Worm (Caenorhabditis elegans) whole organism, midembryonic: ENCODE data around the gene pqe-1.

Experiments used
- T22C8.4 ChIP-seq: fragments of 200-800 bp; sonication (Bioruptor generic); IDR thresholded peaks from 2 replicates; pipeline ENCODE4 v1.3.6; 2022; ENCODE audit warnings: missing genetic modification characterization, missing compliant biosample characterization
- cog-1 ChIP-seq: sonication (generic microtip); optimal IDR thresholded peaks from 2 replicates; lab custom pipeline; 2016; ENCODE audit warnings: missing genetic modification characterization, missing compliant biosample characterization
- flt-1 ChIP-seq: fragments of 200-800 bp; sonication (Bioruptor generic); IDR thresholded peaks from 2 replicates; pipeline ENCODE4 v1.3.6; 2022; ENCODE audit warnings: missing genetic modification characterization, missing compliant biosample characterization
- med-1 ChIP-seq: sonication (generic microtip); optimal IDR thresholded peaks from 2 replicates; lab custom pipeline; 2017; ENCODE audit warnings: missing genetic modification characterization, mild to moderate bottlenecking, missing compliant biosample characterization, antibody characterized with exemption, missing genetic modification reagents; ENCODE audit not compliant: insufficient read depth
- ref-1 ChIP-seq: fragments of 200-800 bp; sonication (Bioruptor generic); conservative IDR thresholded peaks from 2 replicates; pipeline ENCODE4 v1.3.6; 2022; ENCODE audit warnings: missing genetic modification reagents, missing genetic modification characterization, missing compliant biosample characterization
- ztf-23 ChIP-seq: fragments of 200-800 bp; sonication (Bioruptor generic); IDR thresholded peaks from 2 replicates; pipeline ENCODE4 v1.3.6; 2022; ENCODE audit warnings: missing genetic modification reagents, missing genetic modification characterization, missing compliant biosample characterization
- ztf-29 ChIP-seq: fragments of 200-800 bp; sonication (Bioruptor generic); IDR thresholded peaks from 2 replicates; pipeline ENCODE4 v1.3.6; 2022; ENCODE audit warnings: missing genetic modification reagents, missing genetic modification characterization, missing compliant biosample characterization

DNA sequence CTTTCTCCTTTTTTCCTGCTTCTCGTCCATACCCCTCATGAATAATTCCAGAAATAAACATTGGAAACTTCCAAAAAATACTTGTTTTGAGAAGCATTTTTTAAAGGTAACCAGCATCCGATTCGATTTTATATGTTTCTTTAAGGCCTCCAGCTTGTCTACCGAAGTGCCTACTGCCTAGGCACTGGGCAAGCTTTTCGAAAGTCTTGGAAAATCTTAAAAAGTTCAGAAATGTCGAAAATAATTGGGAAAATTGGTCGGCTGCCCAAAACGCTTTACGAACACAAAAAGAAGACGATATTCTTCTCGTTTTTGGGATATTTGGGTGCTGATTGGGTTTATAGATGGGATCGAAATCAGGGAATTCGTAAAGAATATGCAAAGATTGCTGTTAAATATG is 10.6 kb downstream of the pqe-1 start, which contains the start of gene F52C9.3:
- TF ChIP-seq T22C8.4 (GFP tag; lab: Robert Waterston, UW) = no peak
- TF ChIP-seq ref-1 (GFP tag; lab: Robert Waterston, UW) = no peak
- TF ChIP-seq flt-1 (GFP tag; lab: Robert Waterston, UW) = no peak
- no peak for TF ChIP-seq cog-1
- TF ChIP-seq med-1 (GFP tag; lab: Kevin White, UChicago) = no peak
- no peak for TF ChIP-seq ztf-29 (GFP tag; lab: Robert Waterston, UW)
- TF ChIP-seq ztf-23 = no peak
